Fruit fly (Drosophila melanogaster): ENCODE results near the gene CG18178.

DNA sequence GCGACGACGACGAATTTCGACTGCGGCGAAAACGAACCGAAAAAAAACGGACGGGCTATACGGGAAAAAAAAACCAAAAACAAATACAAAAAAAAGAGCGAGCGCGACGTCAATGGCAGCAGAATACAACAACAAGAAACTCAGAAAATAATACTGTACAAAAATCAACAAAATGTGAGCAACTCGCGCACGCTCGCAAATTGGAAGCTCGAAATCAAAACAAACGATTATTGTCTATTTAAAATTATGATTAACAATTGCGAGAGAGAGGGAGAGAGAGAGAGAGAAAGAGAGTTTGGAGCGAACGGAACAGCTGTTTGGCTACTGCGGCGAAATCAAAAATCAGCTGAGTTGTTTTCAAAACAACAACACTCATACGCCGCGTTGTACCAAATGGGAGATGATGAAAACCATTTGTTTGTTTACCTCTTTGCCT is 43.4 kb downstream of the CG18178 start:
- no peak for TF ChIP-seq h (optimal IDR thresholded peaks at IDR 0.05)
- no peak for TF ChIP-seq ttk (optimal IDR thresholded peaks at IDR 0.05)
- TF ChIP-seq Sin3A (optimal IDR thresholded peaks at IDR 0.05), result no peak
